Worm (Caenorhabditis elegans): ENCODE results near the gene such-1.

- TF ChIP-seq klf-2 (GFP tag; conservative IDR thresholded peaks at IDR 0.05) (no peak), tab-1 (GFP tag; IDR thresholded peaks at IDR 0.05) (no peak), ref-1 (GFP tag; conservative IDR thresholded peaks at IDR 0.05) (no peak), T22C8.4 (GFP tag; IDR thresholded peaks at IDR 0.05) (no peak), flt-1 (GFP tag; IDR thresholded peaks at IDR 0.05) (no peak), cog-1 (tag; optimal IDR thresholded peaks at IDR 0.05) (no peak)
These were observed 22.9 kb downstream of the such-1 start, which contains the start of gene nars-2 for ce11 chrIII:11500647-11501046.
